Fruit fly (Drosophila melanogaster) whole organism, embryonic: ENCODE measurements around the gene caps.

Experiments
- B-H1 ChIP-seq: fragments of 200-800 bp; sonication (Bioruptor generic); IDR thresholded peaks from 3 replicates; pipeline ENCODE4 v1.3.6; 2022; ENCODE audit warnings: missing biosample characterization, missing genetic modification characterization
- CG11085 ChIP-seq: fragments of 200-800 bp; sonication (Bioruptor generic); IDR thresholded peaks from 2 replicates; pipeline ENCODE4 v1.3.6; 2022; ENCODE audit warnings: missing biosample characterization, missing genetic modification characterization
- CG11723 ChIP-seq: fragments of 200-800 bp; sonication (Bioruptor generic); optimal IDR thresholded peaks from 2 replicates; lab custom pipeline; 2017; ENCODE audit warnings: missing biosample characterization, mild to moderate bottlenecking, missing genetic modification characterization
- CG12942 ChIP-seq: fragments of 200-800 bp; sonication (Bioruptor generic); optimal IDR thresholded peaks from 3 replicates; lab custom pipeline; 2016; ENCODE audit warnings: missing biosample characterization, missing genetic modification characterization
- CG15696 ChIP-seq: fragments of 200-800 bp; sonication (Bioruptor generic); optimal IDR thresholded peaks from 2 replicates; lab custom pipeline; 2019; ENCODE audit warnings: missing biosample characterization, mild to moderate bottlenecking, missing genetic modification characterization, moderate library complexity
- CG3163 ChIP-seq: fragments of 200-800 bp; sonication (Bioruptor generic); optimal IDR thresholded peaks from 3 replicates; lab custom pipeline; 2016; ENCODE audit warnings: missing biosample characterization, missing genetic modification characterization
- CG33213 ChIP-seq: fragments of 200-800 bp; sonication (Bioruptor generic); optimal IDR thresholded peaks from 3 replicates; lab custom pipeline; 2016; ENCODE audit warnings: missing biosample characterization, missing genetic modification characterization
- CG4404 ChIP-seq: fragments of 200-800 bp; sonication (Bioruptor generic); IDR thresholded peaks from 2 replicates; pipeline ENCODE4 v1.3.6; 2022; ENCODE audit warnings: missing biosample characterization, missing genetic modification characterization
- CG4617 ChIP-seq: fragments of 200-800 bp; sonication (Bioruptor generic); optimal IDR thresholded peaks from 3 replicates; lab custom pipeline; 2016; ENCODE audit warnings: missing biosample characterization, missing genetic modification characterization, borderline replicate concordance
- CG6813 ChIP-seq: fragments of 200-800 bp; sonication (Bioruptor generic); optimal IDR thresholded peaks from 2 replicates; lab custom pipeline; 2017; ENCODE audit warnings: missing biosample characterization, missing genetic modification characterization, mild to moderate bottlenecking, moderate library complexity, missing genetic modification reagents
- CG6854 ChIP-seq: fragments of 200-800 bp; sonication (Bioruptor generic); optimal IDR thresholded peaks from 3 replicates; lab custom pipeline; 2017; ENCODE audit warnings: missing biosample characterization, mild to moderate bottlenecking, missing genetic modification characterization
- CG7271 ChIP-seq: fragments of 200-800 bp; sonication (Bioruptor generic); optimal IDR thresholded peaks from 2 replicates; lab custom pipeline; 2018; ENCODE audit warnings: missing biosample characterization, mild to moderate bottlenecking, missing genetic modification characterization, moderate library complexity
- CG7372 ChIP-seq: fragments of 200-800 bp; sonication (Bioruptor generic); IDR thresholded peaks from 2 replicates; pipeline ENCODE4 v1.3.6; 2022; ENCODE audit warnings: missing biosample characterization, missing genetic modification characterization
- CG8478 ChIP-seq: fragments of >200 bp; optimal IDR thresholded peaks from 2 replicates; lab custom pipeline; 2018
- CG8924 ChIP-seq: fragments of 200-800 bp; optimal IDR thresholded peaks from 3 replicates; lab custom pipeline; 2019; ENCODE audit warnings: missing biosample characterization, mild to moderate bottlenecking, missing genetic modification characterization, moderate library complexity
- HHEX ChIP-seq: fragments of 200-800 bp; sonication (Bioruptor generic); optimal IDR thresholded peaks from 3 replicates; lab custom pipeline; 2017; ENCODE audit warnings: missing biosample characterization, mild to moderate bottlenecking, missing genetic modification characterization, missing genetic modification reagents
- HLH3B ChIP-seq: fragments of 200-800 bp; sonication (Bioruptor generic); IDR thresholded peaks from 2 replicates; pipeline ENCODE4 v1.3.6; 2022; ENCODE audit warnings: missing biosample characterization, missing genetic modification characterization
- Hand ChIP-seq: fragments of 200-800 bp; sonication (Bioruptor generic); optimal IDR thresholded peaks from 2 replicates; lab custom pipeline; 2017; ENCODE audit warnings: mild to moderate bottlenecking, missing biosample characterization, missing genetic modification reagents, missing genetic modification characterization
- Hr78 ChIP-seq, 2 experiments: fragments of 200-800 bp in 1 of 2; fragments of >200 bp in 1 of 2; sonication (Bioruptor generic) in 1 of 2; optimal IDR thresholded peaks; 2 replicates each; lab custom pipeline; 2017 to 2019; ENCODE audit warnings: missing biosample characterization in 2 of 2, missing genetic modification characterization in 2 of 2, mild to moderate bottlenecking in 1 of 2, moderate library complexity in 1 of 2
- Mes4 ChIP-seq: fragments of 200-800 bp; sonication (Bioruptor generic); optimal IDR thresholded peaks from 2 replicates; lab custom pipeline; 2016; ENCODE audit warnings: missing biosample characterization, missing genetic modification characterization
- PHDP ChIP-seq: fragments of 200-800 bp; sonication (Bioruptor generic); optimal IDR thresholded peaks from 3 replicates; lab custom pipeline; 2018; ENCODE audit warnings: missing biosample characterization, mild to moderate bottlenecking, missing genetic modification characterization, moderate library complexity
- ab ChIP-seq: fragments of 200-800 bp; sonication (Bioruptor generic); optimal IDR thresholded peaks from 2 replicates; lab custom pipeline; 2016; ENCODE audit warnings: missing biosample characterization, missing genetic modification characterization
- al ChIP-seq: fragments of 200-800 bp; sonication (Bioruptor generic); IDR thresholded peaks from 2 replicates; pipeline ENCODE4 v1.3.6; 2022; ENCODE audit warnings: missing biosample characterization, missing genetic modification characterization
- az2 ChIP-seq: fragments of 200-800 bp; sonication (Bioruptor generic); optimal IDR thresholded peaks from 3 replicates; lab custom pipeline; 2016; ENCODE audit warnings: missing biosample characterization, missing genetic modification characterization
- bigmax ChIP-seq: fragments of 200-800 bp; sonication (Bioruptor generic); optimal IDR thresholded peaks from 2 replicates; lab custom pipeline; 2018; ENCODE audit warnings: missing biosample characterization, mild to moderate bottlenecking, missing genetic modification characterization
- br ChIP-seq: fragments of >200 bp; optimal IDR thresholded peaks from 2 replicates; lab custom pipeline; 2017
- caup ChIP-seq: fragments of 200-800 bp; sonication (Bioruptor generic); optimal IDR thresholded peaks from 3 replicates; lab custom pipeline; 2017; ENCODE audit warnings: missing biosample characterization, mild to moderate bottlenecking, missing genetic modification characterization, moderate library complexity; ENCODE audit not compliant: severe bottlenecking
- chn ChIP-seq: fragments of 200-800 bp; sonication (Bioruptor generic); optimal IDR thresholded peaks from 2 replicates; lab custom pipeline; 2016; ENCODE audit warnings: missing biosample characterization, missing genetic modification characterization
- crol ChIP-seq: fragments of 200-800 bp; sonication (Bioruptor generic); IDR thresholded peaks from 2 replicates; pipeline ENCODE4 v1.3.6; 2022; ENCODE audit warnings: missing biosample characterization, missing genetic modification characterization
- crp ChIP-seq, 2 experiments: fragments of 200-800 bp; sonication (Bioruptor generic); optimal IDR thresholded peaks; 2 replicates in 1 of 2; 3 replicates in 1 of 2; lab custom pipeline; 2017; ENCODE audit warnings: missing biosample characterization in 2 of 2, missing genetic modification characterization in 2 of 2, mild to moderate bottlenecking in 1 of 2, moderate library complexity in 1 of 2
- danr ChIP-seq: fragments of 200-800 bp; sonication (Bioruptor generic); IDR thresholded peaks from 2 replicates; pipeline ENCODE4 v1.3.6; 2022; ENCODE audit warnings: missing biosample characterization, missing genetic modification characterization
- en ChIP-seq: fragments of 200-800 bp; sonication (Bioruptor generic); optimal IDR thresholded peaks from 2 replicates; lab custom pipeline; 2016; ENCODE audit warnings: missing biosample characterization, missing genetic modification characterization
- ewg ChIP-seq: fragments of 200-800 bp; sonication (Bioruptor generic); optimal IDR thresholded peaks from 3 replicates; lab custom pipeline; 2017; ENCODE audit warnings: mild to moderate bottlenecking, missing biosample characterization, missing genetic modification reagents, missing genetic modification characterization
- hb ChIP-seq: fragments of 200-800 bp; sonication (Bioruptor generic); IDR thresholded peaks from 3 replicates; pipeline ENCODE4 v1.3.6; 2022; ENCODE audit warnings: missing biosample characterization, missing genetic modification characterization; ENCODE audit not compliant: partially characterized antibody
- klu ChIP-seq: fragments of 200-800 bp; sonication (Bioruptor generic); IDR thresholded peaks from 2 replicates; pipeline ENCODE4 v1.3.6; 2022; ENCODE audit warnings: missing biosample characterization, missing genetic modification characterization
- mirr ChIP-seq: fragments of 200-800 bp; sonication (Bioruptor generic); optimal IDR thresholded peaks from 3 replicates; lab custom pipeline; 2018; ENCODE audit warnings: missing biosample characterization, mild to moderate bottlenecking, missing genetic modification characterization
- peb ChIP-seq: fragments of 200-800 bp; sonication (Bioruptor generic); IDR thresholded peaks from 2 replicates; pipeline ENCODE4 v1.3.6; 2022; ENCODE audit warnings: missing biosample characterization, missing genetic modification characterization
- pita ChIP-seq: fragments of 200-800 bp; sonication (Bioruptor generic); optimal IDR thresholded peaks from 2 replicates; lab custom pipeline; 2017; ENCODE audit warnings: missing biosample characterization, mild to moderate bottlenecking, missing genetic modification characterization
- ranshi ChIP-seq: fragments of 200-800 bp; sonication (Bioruptor generic); IDR thresholded peaks from 2 replicates; pipeline ENCODE4 v1.3.6; 2022; ENCODE audit warnings: missing biosample characterization, missing genetic modification characterization
- rib ChIP-seq: fragments of 200-800 bp; sonication (Bioruptor generic); IDR thresholded peaks from 2 replicates; pipeline ENCODE4 v1.3.6; 2022; ENCODE audit warnings: missing biosample characterization, missing genetic modification characterization
- run ChIP-seq: fragments of 200-800 bp; sonication (Bioruptor generic); optimal IDR thresholded peaks from 3 replicates; lab custom pipeline; 2018; ENCODE audit warnings: missing biosample characterization, mild to moderate bottlenecking, missing genetic modification characterization
- scrt ChIP-seq: fragments of 200-800 bp; sonication (Bioruptor generic); optimal IDR thresholded peaks from 2 replicates; lab custom pipeline; 2018; ENCODE audit warnings: missing biosample characterization, mild to moderate bottlenecking, missing genetic modification characterization, moderate library complexity
- slp2 ChIP-seq: fragments of 200-800 bp; sonication (Bioruptor generic); optimal IDR thresholded peaks from 2 replicates; lab custom pipeline; 2016; ENCODE audit warnings: missing biosample characterization, missing genetic modification characterization
- sna ChIP-seq: fragments of 200-800 bp; sonication (Bioruptor generic); IDR thresholded peaks from 2 replicates; pipeline ENCODE4 v1.3.6; 2022; ENCODE audit warnings: missing biosample characterization, missing genetic modification characterization; ENCODE audit not compliant: partially characterized antibody
- so ChIP-seq: fragments of 200-800 bp; sonication (Bioruptor generic); IDR thresholded peaks from 3 replicates; pipeline ENCODE4 v1.3.6; 2022; ENCODE audit warnings: missing biosample characterization, missing genetic modification characterization
- sqz ChIP-seq: fragments of 200-800 bp; sonication (Bioruptor generic); optimal IDR thresholded peaks from 3 replicates; lab custom pipeline; 2018; ENCODE audit warnings: missing biosample characterization, mild to moderate bottlenecking, missing genetic modification characterization
- tna ChIP-seq: fragments of 200-800 bp; sonication (Bioruptor generic); IDR thresholded peaks from 2 replicates; pipeline ENCODE4 v1.3.6; 2022; ENCODE audit warnings: missing biosample characterization, missing genetic modification characterization; ENCODE audit not compliant: partially characterized antibody
- wek ChIP-seq: fragments of 200-800 bp; sonication (Bioruptor generic); optimal IDR thresholded peaks from 3 replicates; lab custom pipeline; 2018; ENCODE audit warnings: missing biosample characterization, mild to moderate bottlenecking, missing genetic modification characterization, moderate library complexity
- zen ChIP-seq: fragments of 200-800 bp; sonication (Bioruptor generic); optimal IDR thresholded peaks from 3 replicates; lab custom pipeline; 2018; ENCODE audit warnings: missing biosample characterization, mild to moderate bottlenecking, missing genetic modification characterization, moderate library complexity

caps gene

dm6 chr3L:13235495-13236284, 7.2 kb downstream of the caps start (continued):
- TF ChIP-seq bigmax (GFP tag; lab: Kevin White, UChicago) (peak; percentile 65), HHEX (GFP tag; lab: Kevin White, UChicago) (peak; percentile 79), br (lab: Kevin White, UChicago) (no peak), al (GFP tag; lab: Robert Waterston, UW) (no peak), CG4617 (GFP tag; lab: Kevin White, UChicago) (peak; percentile 20), Mes4 (GFP tag; lab: Kevin White, UChicago) (peak; percentile 73), slp2 (GFP tag; lab: Kevin White, UChicago) (peak; percentile 33), sqz (GFP tag; lab: Kevin White, UChicago) (peak; percentile 78), CG11723 (peak; percentile 75), run (tag; lab: Kevin White, UChicago) (peak; percentile 62), az2 (peak; percentile 31), peb (GFP tag; lab: Robert Waterston, UW) (0 out of 2 replicates have a peak, but pooled peaks have one; percentile 44), PHDP (tag; lab: Kevin White, UChicago) (peak; percentile 80), mirr (GFP tag; lab: Kevin White, UChicago) (no peak), rib (0 out of 2 replicates have a peak, but pooled peaks have one; percentile 9), tna (no peak), CG11085 (no peak), CG8478 (lab: Kevin White, UChicago) (no peak), zen (peak; percentile 51), CG15696 (peak; percentile 80), crol (GFP tag; lab: Robert Waterston, UW) (peak; percentile 63), B-H1 (GFP tag; lab: Robert Waterston, UW) (peak; percentile 33; the same call in 1 of the 3 replicates), CG4404 (GFP tag; lab: Robert Waterston, UW) (no peak), Hand (no peak), chn (GFP tag; lab: Kevin White, UChicago) (no peak), CG12942 (GFP tag; lab: Kevin White, UChicago) (peak; percentile 62), caup (peak; percentile 48), ewg (GFP tag; lab: Kevin White, UChicago) (peak; percentile 62), CG33213 (peak; percentile 82), so (peak; percentile 67; the same call in 2 of the 3 replicates), pita (GFP tag; lab: Kevin White, UChicago) (no peak), CG6813 (GFP tag; lab: Kevin White, UChicago) (peak; percentile 94), CG7372 (GFP tag; lab: Robert Waterston, UW) (no peak), sna (GFP tag; lab: Robert Waterston, UW) (no peak), hb (GFP tag; lab: Robert Waterston, UW) (no peak), danr (no peak), en (GFP tag; lab: Kevin White, UChicago) (peak; percentile 22), klu (GFP tag; lab: Robert Waterston, UW) (no peak), CG6854 (GFP tag; lab: Kevin White, UChicago) (peak; percentile 50), CG7271 (tag; lab: Kevin White, UChicago) (peak; percentile 90), wek (peak; percentile 90), Hr78 (GFP tag; optimal IDR thresholded peaks at IDR 0.05; lab: Kevin White, UChicago) (peak in 1 of 2 experiments; percentile 49), CG8924 (peak; percentile 58), crp (GFP tag; optimal IDR thresholded peaks at IDR 0.05; lab: Kevin White, UChicago) (peak in 1 of 2 experiments; percentile 10), ranshi (GFP tag; lab: Robert Waterston, UW) (peak; percentile 74; the same call in 1 of the 2 replicates), CG3163 (GFP tag; lab: Kevin White, UChicago) (peak; percentile 41), scrt (peak; percentile 67), ab (no peak), HLH3B (GFP tag; lab: Robert Waterston, UW) (peak; percentile 64; the same call in 1 of the 2 replicates)
